Worm (Caenorhabditis elegans) whole organism, L2 larva: ENCODE measurements around the gene ttr-24.

Source experiments
- R02D3.7 ChIP-seq: fragments of 150-350 bp; optimal IDR thresholded peaks from 2 replicates; lab custom pipeline; 2014; ENCODE audit warnings: missing biosample characterization, missing genetic modification characterization
- elt-3 ChIP-seq: sonication (generic microtip); optimal IDR thresholded peaks from 2 replicates; lab custom pipeline; 2017; ENCODE audit warnings: missing biosample characterization, missing genetic modification characterization
- lsy-2 ChIP-seq, 2 experiments: fragments of 150-350 bp in 1 of 2; sonication (generic microtip) in 1 of 2; optimal IDR thresholded peaks; 2 replicates each; lab custom pipeline; 2014 to 2017; ENCODE audit warnings: missing biosample characterization in 2 of 2, missing genetic modification characterization in 2 of 2
- mbf-1 ChIP-seq: sonication (generic microtip); optimal IDR thresholded peaks from 2 replicates; lab custom pipeline; 2017; ENCODE audit warnings: missing biosample characterization, missing genetic modification characterization
- nhr-129 ChIP-seq: fragments of 150-350 bp; optimal IDR thresholded peaks from 2 replicates; lab custom pipeline; 2014; ENCODE audit warnings: missing biosample characterization, missing genetic modification characterization
- sma-3 ChIP-seq: sonication (generic microtip); optimal IDR thresholded peaks from 2 replicates; lab custom pipeline; 2016; ENCODE audit warnings: missing genetic modification reagents, missing genetic modification characterization, missing compliant biosample characterization

DNA sequence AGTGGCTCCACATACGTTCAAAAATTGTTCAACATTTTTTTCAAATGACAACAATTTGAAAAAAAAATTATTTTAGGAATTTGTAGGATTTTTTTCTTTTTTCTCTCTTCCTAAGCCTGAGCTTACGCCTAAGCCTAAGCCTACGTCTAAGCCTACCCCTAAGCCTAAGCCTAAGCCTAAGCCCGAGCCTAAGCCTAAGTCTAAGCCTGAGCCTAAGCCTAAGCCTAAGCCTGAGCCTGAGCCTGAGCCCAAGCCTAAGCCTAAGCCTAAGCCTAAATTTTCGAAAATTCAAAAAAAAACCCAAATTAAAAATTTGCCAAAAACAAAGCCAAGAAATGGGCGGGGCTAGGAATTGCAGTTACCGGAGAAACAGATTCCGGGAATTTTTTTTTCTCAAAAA is 41.3 kb upstream of the ttr-24 start:
- TF ChIP-seq mbf-1 (tag; lab: Kevin White, UChicago) (no peak), sma-3 (no peak), nhr-129 (no peak), lsy-2 (tag; optimal IDR thresholded peaks at IDR 0.05; lab: Kevin White, UChicago) (no peak), R02D3.7 (no peak), elt-3 (tag; lab: Kevin White, UChicago) (no peak)
